Worm (Caenorhabditis elegans) whole organism, young adult: ENCODE results near the gene smgl-2.

Source experiments
- B0019.2 ChIP-seq: fragments of 200-800 bp; sonication (Bioruptor generic); conservative IDR thresholded peaks from 2 replicates; pipeline ENCODE4 v1.3.6; 2022; ENCODE audit warnings: missing genetic modification reagents, missing genetic modification characterization, missing compliant biosample characterization
- B0035.1 ChIP-seq: sonication (generic microtip); optimal IDR thresholded peaks from 2 replicates; lab custom pipeline; 2016; ENCODE audit warnings: missing genetic modification characterization, mild to moderate bottlenecking, missing compliant biosample characterization, missing genotype, missing genetic modification reagents
- B0261.1 ChIP-seq: sonication (generic microtip); optimal IDR thresholded peaks from 2 replicates; lab custom pipeline; 2016; ENCODE audit warnings: mild to moderate bottlenecking, missing genetic modification characterization, moderate library complexity, missing compliant biosample characterization
- F37B4.10 ChIP-seq: fragments of 200-800 bp; sonication (Bioruptor generic); IDR thresholded peaks from 2 replicates; pipeline ENCODE4 v1.3.6; 2022; ENCODE audit warnings: missing genetic modification characterization, missing compliant biosample characterization
- F49E8.2 ChIP-seq: sonication (generic microtip); optimal IDR thresholded peaks from 3 replicates; lab custom pipeline; 2017; ENCODE audit warnings: missing genetic modification characterization, mild to moderate bottlenecking, missing compliant biosample characterization, antibody characterized with exemption, moderate library complexity; ENCODE audit not compliant: insufficient read depth
- F55B11.4 ChIP-seq: sonication (generic microtip); optimal IDR thresholded peaks from 2 replicates; lab custom pipeline; 2016; ENCODE audit warnings: missing compliant biosample characterization, missing genetic modification characterization, borderline replicate concordance; ENCODE audit not compliant: insufficient read depth
- F57A8.1 ChIP-seq: fragments of 200-800 bp; sonication (Bioruptor generic); optimal IDR thresholded peaks from 2 replicates; lab custom pipeline; 2018; ENCODE audit warnings: mild to moderate bottlenecking, missing genetic modification characterization, moderate library complexity, missing compliant biosample characterization
- F57C9.4 ChIP-seq: sonication (generic microtip); optimal IDR thresholded peaks from 2 replicates; lab custom pipeline; 2017; ENCODE audit warnings: mild to moderate bottlenecking, missing genetic modification characterization, missing compliant biosample characterization
- T26A5.8 ChIP-seq: sonication (generic microtip); optimal IDR thresholded peaks from 2 replicates; lab custom pipeline; 2016; ENCODE audit warnings: missing genetic modification characterization, missing compliant biosample characterization
- Y53G8AR.9 ChIP-seq: fragments of 200-800 bp; sonication (Bioruptor generic); conservative IDR thresholded peaks from 2 replicates; pipeline ENCODE4 v1.3.6; 2022; ENCODE audit warnings: missing genetic modification reagents, missing genetic modification characterization, missing compliant biosample characterization
- Y79H2A.3 ChIP-seq: fragments of 200-800 bp; sonication (Bioruptor generic); conservative IDR thresholded peaks from 2 replicates; pipeline ENCODE4 v1.3.6; 2022; ENCODE audit warnings: missing genetic modification reagents, missing genetic modification characterization, missing compliant biosample characterization
- Y95B8A.8 ChIP-seq: fragments of 200-800 bp; sonication (Bioruptor generic); IDR thresholded peaks from 2 replicates; pipeline ENCODE4 v1.3.6; 2022; ENCODE audit warnings: missing genetic modification reagents, missing genetic modification characterization, missing compliant biosample characterization
- aptf-3 ChIP-seq: fragments of 200-800 bp; sonication (Bioruptor generic); IDR thresholded peaks from 2 replicates; pipeline ENCODE4 v1.3.6; 2022; ENCODE audit warnings: missing genetic modification characterization, missing compliant biosample characterization
- atf-7 ChIP-seq: sonication (generic microtip); optimal IDR thresholded peaks from 2 replicates; lab custom pipeline; 2017; ENCODE audit warnings: mild to moderate bottlenecking, missing genetic modification characterization, missing compliant biosample characterization
- cebp-1 ChIP-seq, 2 experiments: fragments of 200-800 bp in 1 of 2; sonication (Bioruptor generic) in 1 of 2; sonication (generic microtip) in 1 of 2; IDR thresholded peaks in 1 of 2; optimal IDR thresholded peaks in 1 of 2; 2 replicates each; pipeline versions ENCODE4 v1.3.6 to Lab custom; 2017 to 2022; ENCODE audit warnings: missing compliant biosample characterization in 2 of 2, missing genetic modification characterization in 2 of 2, mild to moderate bottlenecking in 1 of 2, missing genetic modification reagents in 1 of 2, moderate library complexity in 1 of 2
- cebp-2 ChIP-seq: fragments of 200-800 bp; sonication (Bioruptor generic); IDR thresholded peaks from 2 replicates; pipeline ENCODE4 v1.3.6; 2022; ENCODE audit warnings: missing genetic modification characterization, missing compliant biosample characterization
- ceh-40 ChIP-seq: fragments of 200-800 bp; sonication (Bioruptor generic); IDR thresholded peaks from 2 replicates; pipeline ENCODE4 v1.3.6; 2022; ENCODE audit warnings: missing genetic modification characterization, missing compliant biosample characterization
- dpl-1 ChIP-seq: fragments of 150-350 bp; optimal IDR thresholded peaks from 2 replicates; lab custom pipeline; 2014; ENCODE audit warnings: missing biosample characterization, missing genetic modification reagents, missing genetic modification characterization
- efl-1 ChIP-seq: fragments of 150-350 bp; optimal IDR thresholded peaks from 2 replicates; lab custom pipeline; 2014; ENCODE audit warnings: missing biosample characterization, missing genetic modification reagents, missing genetic modification characterization
- egrh-3 ChIP-seq: fragments of 200-800 bp; sonication (Bioruptor generic); IDR thresholded peaks from 2 replicates; pipeline ENCODE4 v1.3.6; 2022; ENCODE audit warnings: missing genetic modification reagents, missing genetic modification characterization, missing compliant biosample characterization
- ets-4 ChIP-seq: fragments of 200-800 bp; sonication (Bioruptor generic); optimal IDR thresholded peaks from 2 replicates; lab custom pipeline; 2018; ENCODE audit warnings: mild to moderate bottlenecking, missing genetic modification characterization, missing compliant biosample characterization
- hlh-12 ChIP-seq: sonication (generic microtip); optimal IDR thresholded peaks from 2 replicates; lab custom pipeline; 2016; ENCODE audit warnings: missing genetic modification characterization, missing compliant biosample characterization
- hmg-1.2 ChIP-seq: fragments of 200-800 bp; sonication (Bioruptor generic); IDR thresholded peaks from 2 replicates; pipeline ENCODE4 v1.3.6; 2022; ENCODE audit warnings: missing genetic modification reagents, missing genetic modification characterization, missing compliant biosample characterization
- let-526 ChIP-seq: fragments of 200-800 bp; sonication (Bioruptor generic); IDR thresholded peaks from 2 replicates; pipeline ENCODE4 v1.3.6; 2022; ENCODE audit warnings: missing genetic modification reagents, missing genetic modification characterization, missing compliant biosample characterization
- lin-26 ChIP-seq: fragments of 200-800 bp; sonication (Bioruptor generic); IDR thresholded peaks from 2 replicates; pipeline ENCODE4 v1.3.6; 2022; ENCODE audit warnings: missing genetic modification reagents, missing genetic modification characterization, missing compliant biosample characterization
- lir-1 ChIP-seq: fragments of 200-800 bp; sonication (Bioruptor generic); conservative IDR thresholded peaks from 2 replicates; pipeline ENCODE4 v1.3.6; 2022; ENCODE audit warnings: missing genetic modification reagents, missing genetic modification characterization, missing compliant biosample characterization
- madf-10 ChIP-seq: sonication (generic microtip); optimal IDR thresholded peaks from 2 replicates; lab custom pipeline; 2016; ENCODE audit warnings: mild to moderate bottlenecking, missing genetic modification characterization, missing compliant biosample characterization
- nfyb-1 ChIP-seq: fragments of 200-800 bp; sonication (Bioruptor generic); IDR thresholded peaks from 2 replicates; pipeline ENCODE4 v1.3.6; 2022; ENCODE audit warnings: missing genetic modification reagents, missing genetic modification characterization, missing compliant biosample characterization
- nhr-80 ChIP-seq: sonication (generic microtip); optimal IDR thresholded peaks from 2 replicates; lab custom pipeline; 2016; ENCODE audit warnings: missing genetic modification characterization, missing compliant biosample characterization
- pha-4 ChIP-seq: fragments of 150-350 bp; sonication (generic microtip); optimal IDR thresholded peaks from 2 replicates; lab custom pipeline; 2014; ENCODE audit warnings: missing biosample characterization, missing genetic modification reagents, missing genetic modification characterization
- repo-1 ChIP-seq: sonication (generic microtip); optimal IDR thresholded peaks from 2 replicates; lab custom pipeline; 2017; ENCODE audit warnings: mild to moderate bottlenecking, missing genetic modification characterization, missing compliant biosample characterization
- sdz-38 ChIP-seq: sonication (generic microtip); optimal IDR thresholded peaks from 2 replicates; lab custom pipeline; 2016; ENCODE audit warnings: missing genotype, missing genetic modification characterization, missing compliant biosample characterization
- snpc-1.1 ChIP-seq: sonication (generic microtip); optimal IDR thresholded peaks from 2 replicates; lab custom pipeline; 2017; ENCODE audit warnings: missing genetic modification characterization, mild to moderate bottlenecking, missing compliant biosample characterization, antibody characterized with exemption, moderate library complexity, missing genotype, missing genetic modification reagents; ENCODE audit not compliant: insufficient read depth
- tbp1 ChIP-seq: fragments of 200-800 bp; sonication (Bioruptor generic); optimal IDR thresholded peaks from 2 replicates; lab custom pipeline; 2018; ENCODE audit warnings: mild to moderate bottlenecking, missing genetic modification characterization, missing compliant biosample characterization
- zfh-2 ChIP-seq: fragments of 200-800 bp; sonication (Bioruptor generic); conservative IDR thresholded peaks from 2 replicates; pipeline ENCODE4 v1.3.6; 2022; ENCODE audit warnings: missing genetic modification reagents, missing genetic modification characterization, missing compliant biosample characterization

The smgl-2 gene

DNA sequence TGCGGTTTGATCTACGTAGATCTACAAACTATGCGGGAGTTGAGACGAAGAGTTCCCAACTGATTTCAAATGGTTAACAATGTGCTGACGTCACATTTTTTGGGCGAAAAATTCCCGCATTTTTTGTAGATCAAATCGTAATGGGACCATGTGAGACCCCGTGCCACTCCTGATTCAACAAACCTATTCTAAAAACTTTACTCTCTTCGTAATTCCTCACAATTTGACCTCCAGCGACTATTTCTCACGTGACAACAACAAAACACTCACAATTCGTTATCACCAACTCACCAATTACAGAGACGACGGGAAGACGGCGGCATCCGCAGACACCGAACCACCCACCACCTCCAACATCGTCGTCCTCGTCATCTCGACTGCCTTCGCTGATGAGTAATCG, 17.8 kb downstream of the smgl-2 start, which contains the start of gene siah-1 (continued):
- 0 out of 2 replicates have a peak, but pooled peaks have one; percentile 12 for TF ChIP-seq let-526
- peak; percentile 2 for TF ChIP-seq tbp1 (GFP tag; lab: Kevin White, UChicago)
- no peak for TF ChIP-seq F57C9.4 (tag; lab: Kevin White, UChicago)
- TF ChIP-seq F55B11.4 (tag; lab: Kevin White, UChicago), result no peak
- 0 out of 2 replicates have a peak, but pooled peaks have one; percentile 16 for TF ChIP-seq Y95B8A.8 (GFP tag; lab: Robert Waterston, UW)

DNA sequence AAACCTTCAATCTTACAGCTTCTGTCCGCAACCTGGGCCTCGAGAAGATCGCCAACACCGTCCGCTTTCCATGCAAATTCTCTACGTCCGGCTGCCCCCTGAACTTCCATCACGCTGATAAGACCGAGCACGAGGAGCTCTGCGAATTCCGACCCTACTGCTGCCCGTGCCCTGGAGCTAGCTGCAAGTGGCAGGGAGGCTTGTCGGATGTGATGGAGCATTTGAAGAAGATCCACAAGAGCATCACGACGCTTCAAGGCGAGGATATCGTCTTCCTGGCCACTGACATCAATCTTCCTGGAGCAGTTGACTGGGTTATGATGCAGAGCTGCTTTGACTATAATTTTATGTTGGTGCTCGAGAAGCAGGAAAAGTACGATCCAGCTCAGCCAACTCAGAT, 19.8 kb downstream of the smgl-2 start:
- peak; percentile 42 for TF ChIP-seq repo-1
- TF ChIP-seq B0019.2 (GFP tag; lab: Robert Waterston, UW), result no peak
- TF ChIP-seq lin-26 (GFP tag; lab: Robert Waterston, UW), result 0 out of 2 replicates have a peak, but pooled peaks have one; percentile 44
- peak; percentile 56 for TF ChIP-seq zfh-2 (GFP tag; lab: Robert Waterston, UW)
- TF ChIP-seq nfyb-1 (GFP tag; lab: Robert Waterston, UW), result 0 out of 2 replicates have a peak, but pooled peaks have one; percentile 36
- TF ChIP-seq egrh-3 (GFP tag; lab: Robert Waterston, UW), result peak; percentile 53; the same call in 1 of the 2 replicates
- peak; percentile 15 for TF ChIP-seq ets-4 (GFP tag; lab: Kevin White, UChicago)
- no peak for TF ChIP-seq cebp-1 (GFP tag; IDR thresholded peaks at IDR 0.05; lab: Robert Waterston, UW)
- peak; percentile 8 for TF ChIP-seq cebp-1 (tag; optimal IDR thresholded peaks at IDR 0.05; lab: Kevin White, UChicago)
- TF ChIP-seq F37B4.10 (GFP tag; lab: Robert Waterston, UW), result no peak

- TF ChIP-seq nfyb-1 (GFP tag; lab: Robert Waterston, UW), result no peak
- TF ChIP-seq pha-4 (tag; lab: Kevin White, UChicago), result no peak
- no peak for TF ChIP-seq egrh-3 (GFP tag; lab: Robert Waterston, UW)
- TF ChIP-seq F57A8.1 (GFP tag; lab: Kevin White, UChicago), result no peak
- no peak for TF ChIP-seq tbp1 (GFP tag; lab: Kevin White, UChicago)
- TF ChIP-seq F57C9.4 (tag; lab: Kevin White, UChicago), result no peak
- no peak for TF ChIP-seq ceh-40 (GFP tag; lab: Robert Waterston, UW)
- no peak for TF ChIP-seq nhr-80 (tag; lab: Kevin White, UChicago)
- no peak for TF ChIP-seq B0261.1 (tag; lab: Kevin White, UChicago)
- no peak for TF ChIP-seq Y79H2A.3 (GFP tag; lab: Robert Waterston, UW)
- no peak for TF ChIP-seq F49E8.2 (tag; lab: Kevin White, UChicago)
- TF ChIP-seq cebp-2, result no peak
- TF ChIP-seq, all 124 proteins: peak for 0
Measured at ce11 chrIV:3751001-3751400, 25.0 kb downstream of the smgl-2 start, which contains the start of gene ugt-45. ugt-45 (minus strand) TSS chrIV:3751101.

ce11 chrIV:3752276-3752675, 26.3 kb downstream of the smgl-2 start:
- TF ChIP-seq T26A5.8 (tag; lab: Kevin White, UChicago), result no peak
- no peak for TF ChIP-seq snpc-1.1 (tag; lab: Kevin White, UChicago)
- TF ChIP-seq lir-1 (GFP tag; lab: Robert Waterston, UW), result no peak
- TF ChIP-seq dpl-1 (GFP tag; lab: Kevin White, UChicago), result no peak
- TF ChIP-seq atf-7 (tag; lab: Kevin White, UChicago), result no peak
- no peak for TF ChIP-seq Y53G8AR.9 (GFP tag; lab: Robert Waterston, UW)
- TF ChIP-seq hmg-1.2 (GFP tag; lab: Robert Waterston, UW), result peak; percentile 49; the same call in 1 of the 2 replicates
- no peak for TF ChIP-seq madf-10 (tag; lab: Kevin White, UChicago)
- no peak for TF ChIP-seq aptf-3
- TF ChIP-seq sdz-38 (tag; lab: Kevin White, UChicago), result no peak
- peak; percentile 4 for TF ChIP-seq efl-1 (GFP tag; lab: Kevin White, UChicago)
- TF ChIP-seq F49E8.2 (tag; lab: Kevin White, UChicago), result no peak
- no peak for TF ChIP-seq hlh-12 (tag; lab: Kevin White, UChicago)
- TF ChIP-seq B0035.1, result no peak
